Worm (Caenorhabditis elegans) whole organism, L3 larva: ENCODE results near the gene F37H8.6.

ENCODE experiments used
- elt-1 ChIP-seq: fragments of 150-350 bp; optimal IDR thresholded peaks from 2 replicates; lab custom pipeline; 2014; ENCODE audit warnings: missing biosample characterization, missing genetic modification characterization
- jun-1 ChIP-seq: fragments of 150-350 bp; optimal IDR thresholded peaks from 2 replicates; lab custom pipeline; 2014; ENCODE audit warnings: missing biosample characterization, missing genetic modification reagents, missing genetic modification characterization
- lin-39 ChIP-seq: fragments of 150-350 bp; optimal IDR thresholded peaks from 2 replicates; lab custom pipeline; 2018; ENCODE audit warnings: missing biosample characterization, missing genetic modification reagents, missing genetic modification characterization
- sea-2 ChIP-seq: fragments of 150-350 bp; sonication (generic microtip); optimal IDR thresholded peaks from 4 replicates; lab custom pipeline; 2014; ENCODE audit warnings: missing biosample characterization, missing genetic modification reagents, missing genetic modification characterization

- TF ChIP-seq lin-39 (tag; lab: Kevin White, UChicago), result no peak
- no peak for TF ChIP-seq sea-2 (GFP tag; lab: Kevin White, UChicago)
- TF ChIP-seq jun-1 (tag; lab: Kevin White, UChicago), result no peak
- no peak for TF ChIP-seq elt-1
These were observed 8.5 kb upstream of the F37H8.6 start, which contains the start of gene sfxn-1.2 for ce11 chrII:11185728-11186127.
